Fruit fly (Drosophila melanogaster): ENCODE measurements around the gene CG12523.

Gene CG12523

DNA sequence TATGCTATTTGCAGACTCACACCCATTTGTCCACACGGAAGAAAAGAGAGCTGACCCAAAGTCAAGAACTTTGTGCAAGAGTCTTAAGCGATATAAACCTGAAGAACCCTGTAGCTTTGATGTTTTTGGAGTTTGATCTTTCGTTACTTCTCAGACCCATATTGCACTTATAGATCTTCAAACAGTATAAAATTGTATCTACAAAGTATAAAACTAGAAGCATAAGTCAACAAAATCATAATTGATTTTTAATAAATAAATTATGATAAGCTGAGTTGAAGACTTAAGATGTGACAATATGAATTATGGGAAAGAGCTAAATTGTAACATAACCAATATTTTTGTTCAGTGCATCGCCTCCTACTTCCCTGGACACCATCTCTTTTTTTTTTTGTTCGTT lies 26.4 kb downstream of the CG12523 start (continued):
- TF ChIP-seq pzg (GFP tag; optimal IDR thresholded peaks at IDR 0.05), result no peak
- peak; percentile 2 for TF ChIP-seq CG1602 (GFP tag; optimal IDR thresholded peaks at IDR 0.05)
- TF ChIP-seq fu2 (GFP tag; optimal IDR thresholded peaks at IDR 0.05), result no peak
- no peak for TF ChIP-seq wor (GFP tag; IDR thresholded peaks at IDR 0.05)
- TF ChIP-seq scrt (GFP tag; optimal IDR thresholded peaks at IDR 0.05), result peak; percentile 29
- TF ChIP-seq YL-1 (GFP tag; optimal IDR thresholded peaks at IDR 0.05), result no peak
- no peak for TF ChIP-seq shn (GFP tag; optimal IDR thresholded peaks at IDR 0.05)
- no peak for TF ChIP-seq HLH54F (GFP tag; optimal IDR thresholded peaks at IDR 0.05)
- no peak for TF ChIP-seq D (optimal IDR thresholded peaks at IDR 0.05)
- TF ChIP-seq D (GFP tag; optimal IDR thresholded peaks at IDR 0.05), result no peak
- TF ChIP-seq nau (GFP tag; optimal IDR thresholded peaks at IDR 0.05), result no peak
- TF ChIP-seq CG8944 (GFP tag; optimal IDR thresholded peaks at IDR 0.05), result no peak
- TF ChIP-seq z (GFP tag; IDR thresholded peaks at IDR 0.05), result no peak
- TF ChIP-seq Fer1 (GFP tag; optimal IDR thresholded peaks at IDR 0.05), result peak; percentile 72
- TF ChIP-seq CG13296 (GFP tag; optimal IDR thresholded peaks at IDR 0.05), result peak; percentile 49
- no peak for TF ChIP-seq sna (GFP tag; IDR thresholded peaks at IDR 0.05; ENCODE audit: partially characterized antibody)
- TF ChIP-seq CG12299 (tag; optimal IDR thresholded peaks at IDR 0.05), result no peak
- no peak for TF ChIP-seq D19B (GFP tag; optimal IDR thresholded peaks at IDR 0.05)
- no peak for TF ChIP-seq sisA (GFP tag; IDR thresholded peaks at IDR 0.05)
- no peak for TF ChIP-seq Pdp1 (GFP tag; optimal IDR thresholded peaks at IDR 0.05)
- TF ChIP-seq CG14667 (GFP tag; IDR thresholded peaks at IDR 0.05), result no peak
- no peak for TF ChIP-seq Trl (optimal IDR thresholded peaks at IDR 0.05)
- no peak for TF ChIP-seq Trl (GFP tag; optimal IDR thresholded peaks at IDR 0.05)
- peak; percentile 0 for TF ChIP-seq run (tag; optimal IDR thresholded peaks at IDR 0.05)
- no peak for TF ChIP-seq dpn (GFP tag; optimal IDR thresholded peaks at IDR 0.05)
- TF ChIP-seq Taf1 (GFP tag; IDR thresholded peaks at IDR 0.05), result no peak
- no peak for TF ChIP-seq Mad (GFP tag; optimal IDR thresholded peaks at IDR 0.05)
- TF ChIP-seq CG6272 (GFP tag; IDR thresholded peaks at IDR 0.05), result no peak
- TF ChIP-seq Xrp1 (GFP tag; IDR thresholded peaks at IDR 0.05), result 0 out of 2 replicates have a peak, but pooled peaks have one; percentile 8
- no peak for TF ChIP-seq Awh (GFP tag; IDR thresholded peaks at IDR 0.05)
- TF ChIP-seq chm (GFP tag; IDR thresholded peaks at IDR 0.05), result no peak
- no peak for TF ChIP-seq CG11456 (GFP tag; IDR thresholded peaks at IDR 0.05)
- TF ChIP-seq CG2116 (GFP tag; optimal IDR thresholded peaks at IDR 0.05), result no peak
- no peak for TF ChIP-seq chn (GFP tag; optimal IDR thresholded peaks at IDR 0.05)
- TF ChIP-seq CG10979 (tag; optimal IDR thresholded peaks at IDR 0.05), result peak; percentile 3
- TF ChIP-seq amos (GFP tag; IDR thresholded peaks at IDR 0.05; ENCODE audit: partially characterized antibody), result no peak
- TF ChIP-seq Meics (GFP tag; optimal IDR thresholded peaks at IDR 0.05), result peak; percentile 52
- TF ChIP-seq cg (GFP tag; optimal IDR thresholded peaks at IDR 0.05), result no peak
- no peak for TF ChIP-seq CG4617 (GFP tag; optimal IDR thresholded peaks at IDR 0.05; ENCODE audit: borderline replicate concordance)
- peak; percentile 21 for TF ChIP-seq CG15011 (GFP tag; optimal IDR thresholded peaks at IDR 0.05)
- TF ChIP-seq Side (GFP tag; optimal IDR thresholded peaks at IDR 0.05), result no peak
- peak; percentile 38 for TF ChIP-seq CG8924 (tag; optimal IDR thresholded peaks at IDR 0.05)
- no peak for TF ChIP-seq cad (GFP tag; optimal IDR thresholded peaks at IDR 0.05)
- no peak for TF ChIP-seq Dref (GFP tag; IDR thresholded peaks at IDR 0.05)
- no peak for TF ChIP-seq Hmx (GFP tag; optimal IDR thresholded peaks at IDR 0.05)
- no peak for TF ChIP-seq Dbx (GFP tag; IDR thresholded peaks at IDR 0.05)
- no peak for TF ChIP-seq Ets97D (GFP tag; optimal IDR thresholded peaks at IDR 0.05)
- TF ChIP-seq phol (tag; optimal IDR thresholded peaks at IDR 0.05), result peak; percentile 45
- no peak for TF ChIP-seq gt (GFP tag; IDR thresholded peaks at IDR 0.05)
- no peak for TF ChIP-seq CG13123 (GFP tag; optimal IDR thresholded peaks at IDR 0.05)
- TF ChIP-seq Gug (GFP tag; IDR thresholded peaks at IDR 0.05), result no peak
- TF ChIP-seq unc-4 (GFP tag; IDR thresholded peaks at IDR 0.05; ENCODE audit: partially characterized antibody), result no peak
- no peak for TF ChIP-seq sqz (GFP tag; optimal IDR thresholded peaks at IDR 0.05)
